Worm (Caenorhabditis elegans) whole organism, late embryonic: Measurements from ENCODE around the gene evl-14.

Source experiments
- ama-1 ChIP-seq: fragments of 150-350 bp; optimal IDR thresholded peaks from 2 replicates; lab custom pipeline; 2014
- ceh-14 ChIP-seq: sonication (generic microtip); optimal IDR thresholded peaks from 2 replicates; lab custom pipeline; 2016; ENCODE audit warnings: missing genotype, missing genetic modification characterization, missing compliant biosample characterization
- elt-2 ChIP-seq: sonication (generic microtip); optimal IDR thresholded peaks from 2 replicates; lab custom pipeline; 2016; ENCODE audit warnings: missing genetic modification reagents, missing genetic modification characterization, missing compliant biosample characterization
- fkh-10 ChIP-seq: fragments of 150-350 bp; optimal IDR thresholded peaks from 2 replicates; lab custom pipeline; 2014; ENCODE audit warnings: missing biosample characterization, missing genetic modification reagents, missing genetic modification characterization
- gmeb-2 ChIP-seq: sonication (generic microtip); optimal IDR thresholded peaks from 2 replicates; lab custom pipeline; 2016; ENCODE audit warnings: missing genetic modification characterization, inconsistent platforms, missing compliant biosample characterization
- hlh-30 ChIP-seq: sonication (generic microtip); optimal IDR thresholded peaks from 2 replicates; lab custom pipeline; 2017; ENCODE audit warnings: antibody characterized with exemption, missing genetic modification characterization, missing compliant biosample characterization; ENCODE audit not compliant: insufficient read depth
- lin-11 ChIP-seq: fragments of 200-800 bp; sonication (Bioruptor generic); optimal IDR thresholded peaks from 2 replicates; lab custom pipeline; 2018; ENCODE audit warnings: mild to moderate bottlenecking, missing genetic modification characterization, missing compliant biosample characterization
- nhr-11 ChIP-seq: fragments of 150-350 bp; optimal IDR thresholded peaks from 2 replicates; lab custom pipeline; 2014; ENCODE audit warnings: missing biosample characterization, missing genetic modification characterization
- rnt-1 ChIP-seq: sonication (generic microtip); optimal IDR thresholded peaks from 2 replicates; lab custom pipeline; 2016; ENCODE audit warnings: missing genetic modification characterization, missing compliant biosample characterization
- sox-4 ChIP-seq: sonication (generic microtip); optimal IDR thresholded peaks from 2 replicates; lab custom pipeline; 2017; ENCODE audit warnings: mild to moderate bottlenecking, missing genetic modification characterization, inconsistent platforms, missing compliant biosample characterization
- unc-86 ChIP-seq: sonication (generic microtip); optimal IDR thresholded peaks from 2 replicates; lab custom pipeline; 2016; ENCODE audit warnings: missing genetic modification characterization, missing compliant biosample characterization
- ztf-16 ChIP-seq: sonication (generic microtip); optimal IDR thresholded peaks from 2 replicates; lab custom pipeline; 2017; ENCODE audit warnings: missing genetic modification characterization, missing compliant biosample characterization

DNA sequence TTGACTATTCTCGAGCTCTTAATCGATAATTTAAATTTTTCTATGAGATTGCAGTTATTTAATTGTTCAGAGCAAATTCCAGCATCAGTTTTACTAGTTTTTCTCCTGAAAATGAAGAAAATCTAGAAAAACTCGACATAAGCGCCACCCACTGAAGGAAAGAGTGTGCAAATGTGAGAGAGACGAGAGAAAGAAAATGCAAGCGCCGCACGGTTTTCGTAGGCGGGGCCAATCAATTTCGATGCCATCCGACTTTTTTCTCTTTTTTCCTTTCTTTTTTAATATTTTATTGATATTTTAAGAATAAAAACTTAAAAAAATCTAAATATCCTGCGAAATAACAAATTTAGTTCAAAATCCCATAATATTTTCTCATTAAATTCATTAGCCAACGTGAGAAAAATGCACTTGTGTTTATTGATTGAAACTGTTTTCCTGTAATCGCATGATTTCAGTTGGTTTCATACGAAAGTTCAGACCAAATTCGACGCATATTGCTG, 19.7 kb upstream of the evl-14 start, which contains the start of gene cdk-12:
- TF ChIP-seq ama-1 (lab: Kevin White, UChicago), result no peak
- TF ChIP-seq nhr-11, result no peak
- no peak for TF ChIP-seq ceh-14 (tag; lab: Kevin White, UChicago)
- no peak for TF ChIP-seq fkh-10 (GFP tag; lab: Kevin White, UChicago)
- no peak for TF ChIP-seq lin-11
- no peak for TF ChIP-seq unc-86 (tag; lab: Kevin White, UChicago)
- no peak for TF ChIP-seq hlh-30 (tag; lab: Kevin White, UChicago)
- TF ChIP-seq gmeb-2 (tag; lab: Kevin White, UChicago), result no peak
- TF ChIP-seq ztf-16 (tag; lab: Kevin White, UChicago), result no peak
- TF ChIP-seq rnt-1 (tag; lab: Kevin White, UChicago), result no peak
- TF ChIP-seq elt-2 (tag; lab: Kevin White, UChicago), result no peak
- no peak for TF ChIP-seq sox-4
